Worm (Caenorhabditis elegans): ENCODE results near the gene ZK666.2.

The ZK666.2 gene

ce11 chrII:10480043-10480442 lies 8.4 kb upstream of the ZK666.2 start:
- TF ChIP-seq B0310.2 (tag; optimal IDR thresholded peaks at IDR 0.05) (no peak), sea-1 (GFP tag; conservative IDR thresholded peaks at IDR 0.05) (no peak), hnd-1 (tag; optimal IDR thresholded peaks at IDR 0.05) (no peak), pes-1 (GFP tag; IDR thresholded peaks at IDR 0.05) (no peak), ceh-36 (tag; optimal IDR thresholded peaks at IDR 0.05) (no peak), hmbx-1 (tag; optimal IDR thresholded peaks at IDR 0.05) (no peak), ets-7 (tag; optimal IDR thresholded peaks at IDR 0.05) (no peak), F13C5.2 (tag; optimal IDR thresholded peaks at IDR 0.05) (no peak), hmg-4 (GFP tag; optimal IDR thresholded peaks at IDR 0.05) (no peak), flt-1 (GFP tag; IDR thresholded peaks at IDR 0.05) (no peak), aly-1 (tag; optimal IDR thresholded peaks at IDR 0.05) (no peak), tbx-37 (GFP tag; conservative IDR thresholded peaks at IDR 0.05) (no peak)

ce11 chrII:10479348-10479747 lies 7.7 kb upstream of the ZK666.2 start, which contains the start of gene clec-59:
clec-59 (minus strand) TSS chrII:10479448.
- no peak for TF ChIP-seq pes-1 (GFP tag; IDR thresholded peaks at IDR 0.05)
- no peak for TF ChIP-seq B0310.2 (tag; optimal IDR thresholded peaks at IDR 0.05)
- no peak for TF ChIP-seq hmg-4 (GFP tag; optimal IDR thresholded peaks at IDR 0.05)
- TF ChIP-seq aly-1 (tag; optimal IDR thresholded peaks at IDR 0.05), result no peak
- TF ChIP-seq F13C5.2 (tag; optimal IDR thresholded peaks at IDR 0.05), result no peak
- no peak for TF ChIP-seq tbx-11 (GFP tag; IDR thresholded peaks at IDR 0.05)

ce11 chrII:10476959-10477358 lies 5.3 kb upstream of the ZK666.2 start, which contains the start of gene ZK666.4:
ZK666.4 (plus strand) TSS chrII:10477259.
- TF ChIP-seq ceh-36 (tag; optimal IDR thresholded peaks at IDR 0.05) (no peak), ceh-13 (GFP tag; optimal IDR thresholded peaks at IDR 0.05) (no peak), tbx-37 (GFP tag; conservative IDR thresholded peaks at IDR 0.05) (no peak), sea-1 (GFP tag; conservative IDR thresholded peaks at IDR 0.05) (no peak), B0310.2 (tag; optimal IDR thresholded peaks at IDR 0.05) (no peak), tbx-11 (GFP tag; IDR thresholded peaks at IDR 0.05) (no peak), F13C5.2 (tag; optimal IDR thresholded peaks at IDR 0.05) (no peak), ets-7 (tag; optimal IDR thresholded peaks at IDR 0.05) (no peak), ama-1 (optimal IDR thresholded peaks at IDR 0.05) (no peak), pes-1 (GFP tag; IDR thresholded peaks at IDR 0.05) (no peak), hmg-4 (GFP tag; optimal IDR thresholded peaks at IDR 0.05) (no peak), flt-1 (GFP tag; IDR thresholded peaks at IDR 0.05) (no peak), hmbx-1 (tag; optimal IDR thresholded peaks at IDR 0.05) (no peak), scrt-1 (GFP tag; IDR thresholded peaks at IDR 0.05) (no peak)

ce11 chrII:10476039-10476438 lies 4.3 kb upstream of the ZK666.2 start, which contains the start of gene clec-58:
clec-58 (minus strand) TSS chrII:10476139.
- TF ChIP-seq ets-7 (tag; optimal IDR thresholded peaks at IDR 0.05), result no peak
- no peak for TF ChIP-seq scrt-1 (GFP tag; IDR thresholded peaks at IDR 0.05)
- no peak for TF ChIP-seq hnd-1 (tag; optimal IDR thresholded peaks at IDR 0.05)
- TF ChIP-seq hmg-4 (GFP tag; optimal IDR thresholded peaks at IDR 0.05), result no peak
- TF ChIP-seq sea-1 (GFP tag; conservative IDR thresholded peaks at IDR 0.05), result no peak
- no peak for TF ChIP-seq hmbx-1 (tag; optimal IDR thresholded peaks at IDR 0.05)
- no peak for TF ChIP-seq tra-4 (tag; optimal IDR thresholded peaks at IDR 0.05)
- no peak for TF ChIP-seq pes-1 (GFP tag; IDR thresholded peaks at IDR 0.05)
- TF ChIP-seq ceh-13 (GFP tag; optimal IDR thresholded peaks at IDR 0.05), result no peak

- TF ChIP-seq hmg-4 (GFP tag; optimal IDR thresholded peaks at IDR 0.05), result no peak
- TF ChIP-seq tbx-37 (GFP tag; conservative IDR thresholded peaks at IDR 0.05), result no peak
- no peak for TF ChIP-seq pes-1 (GFP tag; IDR thresholded peaks at IDR 0.05)
- no peak for TF ChIP-seq ceh-36 (tag; optimal IDR thresholded peaks at IDR 0.05)
- no peak for TF ChIP-seq ceh-13 (GFP tag; optimal IDR thresholded peaks at IDR 0.05)
- no peak for TF ChIP-seq hnd-1 (tag; optimal IDR thresholded peaks at IDR 0.05)
- TF ChIP-seq ets-7 (tag; optimal IDR thresholded peaks at IDR 0.05), result no peak
- no peak for TF ChIP-seq aly-1 (tag; optimal IDR thresholded peaks at IDR 0.05)
- no peak for TF ChIP-seq F13C5.2 (tag; optimal IDR thresholded peaks at IDR 0.05)
- TF ChIP-seq hmbx-1 (tag; optimal IDR thresholded peaks at IDR 0.05), result no peak
- TF ChIP-seq flt-1 (GFP tag; IDR thresholded peaks at IDR 0.05), result no peak
- TF ChIP-seq tra-4 (tag; optimal IDR thresholded peaks at IDR 0.05), result no peak
- TF ChIP-seq tbx-11 (GFP tag; IDR thresholded peaks at IDR 0.05), result no peak
- no peak for TF ChIP-seq scrt-1 (GFP tag; IDR thresholded peaks at IDR 0.05)
- no peak for TF ChIP-seq B0310.2 (tag; optimal IDR thresholded peaks at IDR 0.05)
Measured at ce11 chrII:10471247-10471646, 443 bp downstream of the ZK666.2 start, which contains the start of gene ZK666.1. ZK666.1 (minus strand) TSS chrII:10471347.

ce11 chrII:10470159-10470558 lies 1.5 kb downstream of the ZK666.2 start, which contains the start of gene clec-143:
clec-143 (minus strand) TSS chrII:10470297.
- no peak for TF ChIP-seq ets-7 (tag; optimal IDR thresholded peaks at IDR 0.05)
- no peak for TF ChIP-seq tra-4 (tag; optimal IDR thresholded peaks at IDR 0.05)
- TF ChIP-seq B0310.2 (tag; optimal IDR thresholded peaks at IDR 0.05), result no peak
- no peak for TF ChIP-seq sea-1 (GFP tag; conservative IDR thresholded peaks at IDR 0.05)
- TF ChIP-seq scrt-1 (GFP tag; IDR thresholded peaks at IDR 0.05), result no peak
- no peak for TF ChIP-seq hnd-1 (tag; optimal IDR thresholded peaks at IDR 0.05)
- no peak for TF ChIP-seq ceh-13 (GFP tag; optimal IDR thresholded peaks at IDR 0.05)
- no peak for TF ChIP-seq pes-1 (GFP tag; IDR thresholded peaks at IDR 0.05)
- no peak for TF ChIP-seq hmbx-1 (tag; optimal IDR thresholded peaks at IDR 0.05)

ce11 chrII:10466552-10466951 lies 5.1 kb downstream of the ZK666.2 start, which contains the start of gene tnc-2:
tnc-2 (plus strand) TSS chrII:10466852.
- TF ChIP-seq hmbx-1 (tag; optimal IDR thresholded peaks at IDR 0.05), result no peak
- no peak for TF ChIP-seq F13C5.2 (tag; optimal IDR thresholded peaks at IDR 0.05)
- TF ChIP-seq tra-4 (tag; optimal IDR thresholded peaks at IDR 0.05), result no peak
- TF ChIP-seq ceh-13 (GFP tag; optimal IDR thresholded peaks at IDR 0.05), result no peak
- no peak for TF ChIP-seq pes-1 (GFP tag; IDR thresholded peaks at IDR 0.05)
- TF ChIP-seq B0310.2 (tag; optimal IDR thresholded peaks at IDR 0.05), result no peak
- no peak for TF ChIP-seq aly-1 (tag; optimal IDR thresholded peaks at IDR 0.05)
- no peak for TF ChIP-seq tbx-37 (GFP tag; conservative IDR thresholded peaks at IDR 0.05)
- no peak for TF ChIP-seq hnd-1 (tag; optimal IDR thresholded peaks at IDR 0.05)
- TF ChIP-seq sea-1 (GFP tag; conservative IDR thresholded peaks at IDR 0.05), result no peak
- no peak for TF ChIP-seq flt-1 (GFP tag; IDR thresholded peaks at IDR 0.05)
- TF ChIP-seq scrt-1 (GFP tag; IDR thresholded peaks at IDR 0.05), result no peak
- no peak for TF ChIP-seq ceh-36 (tag; optimal IDR thresholded peaks at IDR 0.05)
- TF ChIP-seq ama-1 (optimal IDR thresholded peaks at IDR 0.05), result no peak
- TF ChIP-seq tbx-11 (GFP tag; IDR thresholded peaks at IDR 0.05), result no peak
- no peak for TF ChIP-seq hmg-4 (GFP tag; optimal IDR thresholded peaks at IDR 0.05)
- no peak for TF ChIP-seq ets-7 (tag; optimal IDR thresholded peaks at IDR 0.05)
